Worm (Caenorhabditis elegans): ENCODE results near the gene spe-26.

ce11 chrIV:10366018-10366417 is 25.7 kb downstream of the spe-26 start, which contains the start of gene sir-2.1:
- no peak for TF ChIP-seq hlh-6 (tag; optimal IDR thresholded peaks at IDR 0.05)
- TF ChIP-seq fkh-10 (GFP tag; optimal IDR thresholded peaks at IDR 0.05), result no peak

Data from whole organism, late embryonic.